Worm (Caenorhabditis elegans) whole organism, late embryonic: Measurements from ENCODE around the gene C33C12.11.

ENCODE experiments used
- C38D4.7 ChIP-seq: fragments of 200-800 bp; sonication (Bioruptor generic); optimal IDR thresholded peaks from 2 replicates; lab custom pipeline; 2018; ENCODE audit warnings: mild to moderate bottlenecking, missing genetic modification characterization, moderate library complexity, missing compliant biosample characterization
- dmd-4 ChIP-seq: sonication (generic microtip); optimal IDR thresholded peaks from 2 replicates; lab custom pipeline; 2016; ENCODE audit warnings: borderline replicate concordance, missing genetic modification characterization, missing compliant biosample characterization
- elt-4 ChIP-seq: sonication (generic microtip); optimal IDR thresholded peaks from 2 replicates; lab custom pipeline; 2016; ENCODE audit warnings: missing genetic modification characterization, missing compliant biosample characterization
- fkh-10 ChIP-seq: fragments of 150-350 bp; optimal IDR thresholded peaks from 2 replicates; lab custom pipeline; 2014; ENCODE audit warnings: missing biosample characterization, missing genetic modification reagents, missing genetic modification characterization
- fkh-6 ChIP-seq: sonication (generic microtip); optimal IDR thresholded peaks from 2 replicates; lab custom pipeline; 2016; ENCODE audit warnings: missing genetic modification characterization, missing compliant biosample characterization
- nfya-1 ChIP-seq: sonication (generic microtip); optimal IDR thresholded peaks from 2 replicates; lab custom pipeline; 2017; ENCODE audit warnings: missing genetic modification characterization, mild to moderate bottlenecking, missing compliant biosample characterization, antibody characterized with exemption, moderate library complexity
- odd-2 ChIP-seq: sonication (generic microtip); optimal IDR thresholded peaks from 2 replicates; lab custom pipeline; 2017; ENCODE audit warnings: antibody characterized with exemption, mild to moderate bottlenecking, missing genetic modification characterization, missing compliant biosample characterization
- pha-4 ChIP-seq: fragments of 150-350 bp; optimal IDR thresholded peaks from 2 replicates; lab custom pipeline; 2018; ENCODE audit warnings: missing biosample characterization, missing genetic modification reagents, missing genetic modification characterization
- sdc-2 ChIP-seq: sonication (generic microtip); optimal IDR thresholded peaks from 2 replicates; lab custom pipeline; 2016; ENCODE audit warnings: missing genotype, missing genetic modification characterization, missing compliant biosample characterization
- tbx-2 ChIP-seq: sonication (generic microtip); optimal IDR thresholded peaks from 2 replicates; lab custom pipeline; 2016; ENCODE audit warnings: missing genetic modification characterization, missing compliant biosample characterization
- ttx-3 ChIP-seq: sonication (generic microtip); optimal IDR thresholded peaks from 2 replicates; lab custom pipeline; 2016; ENCODE audit warnings: missing genetic modification reagents, missing genetic modification characterization, missing compliant biosample characterization
- zip-5 ChIP-seq: sonication (generic microtip); optimal IDR thresholded peaks from 2 replicates; lab custom pipeline; 2016; ENCODE audit warnings: missing genetic modification characterization, missing compliant biosample characterization

DNA sequence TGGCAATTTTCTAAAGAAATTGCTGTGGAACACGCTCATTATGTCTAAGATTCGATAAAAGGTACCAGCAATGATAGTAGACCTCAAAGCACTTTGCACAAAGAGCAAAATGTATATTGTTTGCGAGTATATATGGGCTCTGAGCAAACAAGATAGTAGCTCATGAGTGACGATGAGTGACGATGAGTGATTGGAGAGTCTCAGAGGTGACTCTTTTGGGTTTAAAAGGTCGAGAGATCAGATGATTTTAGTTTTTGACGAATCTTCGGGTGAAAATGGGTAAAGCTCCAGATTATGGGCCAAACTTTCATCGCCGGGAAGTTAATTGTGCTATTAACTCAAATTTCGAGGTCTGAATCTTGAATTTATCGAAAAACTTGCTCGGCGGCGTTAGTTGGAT, 33.1 kb upstream of the C33C12.11 start:
- TF ChIP-seq C38D4.7 (no peak), tbx-2 (tag; lab: Kevin White, UChicago) (no peak), dmd-4 (no peak), fkh-10 (GFP tag; lab: Kevin White, UChicago) (no peak), zip-5 (no peak), elt-4 (tag; lab: Kevin White, UChicago) (no peak), sdc-2 (tag; lab: Kevin White, UChicago) (no peak), pha-4 (tag; lab: Kevin White, UChicago) (no peak), nfya-1 (no peak), odd-2 (no peak), ttx-3 (tag; lab: Kevin White, UChicago) (no peak), fkh-6 (no peak)
